Fruit fly (Drosophila melanogaster): Measurements from ENCODE around the gene CG11786.

DNA sequence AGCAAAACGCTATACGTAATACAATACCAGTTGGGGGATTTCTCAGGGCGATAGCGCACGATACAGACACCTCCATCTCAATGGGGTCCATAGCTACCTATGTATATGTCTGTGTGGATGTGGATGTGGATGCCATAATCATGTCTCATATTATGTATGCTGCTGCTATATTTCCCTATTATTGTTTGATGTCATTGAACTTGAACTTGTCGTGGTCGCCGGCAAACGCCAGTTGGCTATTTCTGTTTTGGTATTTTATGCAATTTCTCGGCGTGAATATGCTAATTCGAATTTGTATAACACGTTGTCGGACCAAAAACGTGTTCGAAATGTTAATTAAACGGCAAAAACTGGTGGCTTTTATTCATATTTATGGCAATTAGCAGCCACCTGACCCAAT is 40.4 kb upstream of the CG11786 start:
- TF ChIP-seq CG12768 (GFP tag; optimal IDR thresholded peaks at IDR 0.05) (no peak), cnc (optimal IDR thresholded peaks at IDR 0.05) (no peak), bab1 (GFP tag; optimal IDR thresholded peaks at IDR 0.05) (no peak), CG7101 (tag; optimal IDR thresholded peaks at IDR 0.05) (no peak)
